Fruit fly (Drosophila melanogaster) whole organism, prepupa: ENCODE measurements around the gene Acbp2.

ENCODE experiments used
- Blimp-1 ChIP-seq: fragments of 200-800 bp; sonication (Bioruptor generic); optimal IDR thresholded peaks from 3 replicates; lab custom pipeline; 2017; ENCODE audit warnings: missing biosample characterization, missing genetic modification characterization, mild to moderate bottlenecking, moderate library complexity, missing genetic modification reagents
- CG10631 ChIP-seq: fragments of 200-800 bp; sonication (Bioruptor generic); optimal IDR thresholded peaks from 2 replicates; lab custom pipeline; 2016; ENCODE audit warnings: missing biosample characterization, missing genetic modification characterization
- CG10669 ChIP-seq: fragments of 200-800 bp; sonication (Bioruptor generic); optimal IDR thresholded peaks from 3 replicates; lab custom pipeline; 2018; ENCODE audit warnings: missing biosample characterization, mild to moderate bottlenecking, missing genetic modification characterization, moderate library complexity
- CG11762 ChIP-seq: fragments of 200-800 bp; sonication (Bioruptor generic); optimal IDR thresholded peaks from 3 replicates; lab custom pipeline; 2016; ENCODE audit warnings: missing biosample characterization, missing genetic modification characterization; ENCODE audit not compliant: insufficient read depth
- CG11902 ChIP-seq: fragments of 200-800 bp; sonication (Bioruptor generic); optimal IDR thresholded peaks from 3 replicates; lab custom pipeline; 2016; ENCODE audit warnings: missing biosample characterization, missing genetic modification characterization
- CG1621 ChIP-seq: fragments of 200-800 bp; sonication (Bioruptor generic); optimal IDR thresholded peaks from 3 replicates; lab custom pipeline; 2018; ENCODE audit warnings: missing biosample characterization, mild to moderate bottlenecking, missing genetic modification characterization
- CG16779 ChIP-seq: fragments of 200-800 bp; sonication (Bioruptor generic); optimal IDR thresholded peaks from 3 replicates; lab custom pipeline; 2017; ENCODE audit warnings: missing biosample characterization, mild to moderate bottlenecking, missing genetic modification characterization
- CG31627 ChIP-seq: fragments of 200-800 bp; sonication (Bioruptor generic); optimal IDR thresholded peaks from 3 replicates; lab custom pipeline; 2016; ENCODE audit warnings: missing biosample characterization, missing genetic modification characterization
- CG34406 ChIP-seq: fragments of 200-800 bp; sonication (Bioruptor generic); optimal IDR thresholded peaks from 3 replicates; lab custom pipeline; 2016; ENCODE audit warnings: missing biosample characterization, missing genetic modification characterization
- CG3919 ChIP-seq: fragments of 200-800 bp; sonication (Bioruptor generic); optimal IDR thresholded peaks from 3 replicates; lab custom pipeline; 2016; ENCODE audit warnings: missing biosample characterization, missing genetic modification characterization
- CG4318 ChIP-seq: fragments of 200-800 bp; sonication (Bioruptor generic); optimal IDR thresholded peaks from 3 replicates; lab custom pipeline; 2017; ENCODE audit warnings: missing biosample characterization, mild to moderate bottlenecking, missing genetic modification characterization
- CG6163 ChIP-seq: fragments of 200-800 bp; sonication (Bioruptor generic); IDR thresholded peaks from 3 replicates; pipeline ENCODE4 v1.3.6; 2022; ENCODE audit warnings: missing biosample characterization, missing genetic modification characterization
- CG6792 ChIP-seq: fragments of 200-800 bp; sonication (Bioruptor generic); optimal IDR thresholded peaks from 3 replicates; lab custom pipeline; 2016; ENCODE audit warnings: missing biosample characterization, missing genetic modification characterization
- CG6808 ChIP-seq: fragments of 200-800 bp; sonication (Bioruptor generic); optimal IDR thresholded peaks from 3 replicates; lab custom pipeline; 2017; ENCODE audit warnings: missing biosample characterization, missing genetic modification characterization, mild to moderate bottlenecking, moderate library complexity, missing genetic modification reagents
- CG6854 ChIP-seq: fragments of 200-800 bp; sonication (Bioruptor generic); optimal IDR thresholded peaks from 2 replicates; lab custom pipeline; 2017; ENCODE audit warnings: missing biosample characterization, mild to moderate bottlenecking, missing genetic modification characterization
- CG7368 ChIP-seq: fragments of 200-800 bp; sonication (Bioruptor generic); optimal IDR thresholded peaks from 3 replicates; lab custom pipeline; 2016; ENCODE audit warnings: missing biosample characterization, missing genetic modification characterization
- CG8119 ChIP-seq: fragments of 200-800 bp; sonication (Bioruptor generic); IDR thresholded peaks from 3 replicates; pipeline ENCODE4 v1.3.6; 2022; ENCODE audit warnings: missing biosample characterization, missing genetic modification characterization
- CG8319 ChIP-seq: fragments of 200-800 bp; sonication (Bioruptor generic); optimal IDR thresholded peaks from 3 replicates; lab custom pipeline; 2016; ENCODE audit warnings: missing biosample characterization, missing genetic modification characterization
- CG9139 ChIP-seq: fragments of 200-800 bp; sonication (Bioruptor generic); optimal IDR thresholded peaks from 3 replicates; lab custom pipeline; 2017; ENCODE audit warnings: missing biosample characterization, mild to moderate bottlenecking, missing genetic modification characterization
- Eip75B ChIP-seq: fragments of 200-800 bp; sonication (Bioruptor generic); optimal IDR thresholded peaks from 3 replicates; lab custom pipeline; 2016; ENCODE audit warnings: missing biosample characterization, missing genetic modification characterization
- Eip93F ChIP-seq: fragments of 200-800 bp; sonication (Bioruptor generic); optimal IDR thresholded peaks from 2 replicates; lab custom pipeline; 2016; ENCODE audit warnings: missing biosample characterization, mild to moderate bottlenecking, missing genetic modification characterization
- Ets21C ChIP-seq: fragments of 200-800 bp; sonication (Bioruptor generic); optimal IDR thresholded peaks from 3 replicates; lab custom pipeline; 2016; ENCODE audit warnings: missing biosample characterization, missing genetic modification characterization
- Ets96B ChIP-seq: fragments of 200-800 bp; optimal IDR thresholded peaks from 2 replicates; lab custom pipeline; 2019; ENCODE audit warnings: missing biosample characterization, mild to moderate bottlenecking, missing genetic modification characterization, moderate library complexity
- Gug ChIP-seq: fragments of 200-800 bp; sonication (Bioruptor generic); IDR thresholded peaks from 2 replicates; pipeline ENCODE4 v1.3.6; 2022; ENCODE audit warnings: missing biosample characterization, missing genetic modification characterization
- Hr38 ChIP-seq: sonication (Bioruptor generic); optimal IDR thresholded peaks from 2 replicates; lab custom pipeline; 2016; ENCODE audit warnings: missing biosample characterization, missing genetic modification characterization
- Hr4 ChIP-seq: fragments of 200-800 bp; sonication (Bioruptor generic); optimal IDR thresholded peaks from 3 replicates; lab custom pipeline; 2016; ENCODE audit warnings: missing biosample characterization, missing genetic modification characterization
- Lpt ChIP-seq: fragments of 200-800 bp; sonication (Bioruptor generic); optimal IDR thresholded peaks from 3 replicates; lab custom pipeline; 2016; ENCODE audit warnings: missing biosample characterization, missing genetic modification characterization
- Met ChIP-seq: fragments of 200-800 bp; sonication (Bioruptor generic); optimal IDR thresholded peaks from 3 replicates; lab custom pipeline; 2016; ENCODE audit warnings: missing biosample characterization, missing genetic modification characterization
- OdsH ChIP-seq: fragments of 200-800 bp; sonication (Bioruptor generic); optimal IDR thresholded peaks from 3 replicates; lab custom pipeline; 2016; ENCODE audit warnings: missing biosample characterization, missing genetic modification characterization
- Sox102F ChIP-seq: fragments of 200-800 bp; sonication (Bioruptor generic); optimal IDR thresholded peaks from 2 replicates; lab custom pipeline; 2016; ENCODE audit warnings: missing biosample characterization, mild to moderate bottlenecking, missing genetic modification characterization
- Sox15 ChIP-seq: fragments of 200-800 bp; sonication (Bioruptor generic); optimal IDR thresholded peaks from 3 replicates; lab custom pipeline; 2016; ENCODE audit warnings: missing biosample characterization, missing genetic modification characterization
- achi ChIP-seq: fragments of 200-800 bp; sonication (Bioruptor generic); optimal IDR thresholded peaks from 3 replicates; lab custom pipeline; 2016; ENCODE audit warnings: missing biosample characterization, missing genetic modification characterization
- cyc ChIP-seq: fragments of 200-800 bp; sonication (Bioruptor generic); optimal IDR thresholded peaks from 3 replicates; lab custom pipeline; 2016; ENCODE audit warnings: missing biosample characterization, missing genetic modification characterization
- dsx ChIP-seq: fragments of 200-800 bp; optimal IDR thresholded peaks from 3 replicates; lab custom pipeline; 2019; ENCODE audit warnings: missing biosample characterization, mild to moderate bottlenecking, missing genetic modification characterization, moderate library complexity; ENCODE audit not compliant: poor library complexity, severe bottlenecking
- eg ChIP-seq: fragments of 200-800 bp; sonication (Bioruptor generic); IDR thresholded peaks from 3 replicates; pipeline ENCODE4 v1.3.6; 2022; ENCODE audit warnings: missing biosample characterization, missing genetic modification characterization
- esn ChIP-seq: fragments of 200-800 bp; sonication (Bioruptor generic); optimal IDR thresholded peaks from 2 replicates; lab custom pipeline; 2016; ENCODE audit warnings: missing biosample characterization, mild to moderate bottlenecking, missing genetic modification characterization, moderate library complexity
- fd59A ChIP-seq: fragments of 200-800 bp; sonication (Bioruptor generic); optimal IDR thresholded peaks from 2 replicates; lab custom pipeline; 2017; ENCODE audit warnings: missing biosample characterization, mild to moderate bottlenecking, missing genetic modification characterization, missing genetic modification reagents
- fd85E ChIP-seq: fragments of 200-800 bp; sonication (Bioruptor generic); optimal IDR thresholded peaks from 3 replicates; lab custom pipeline; 2016; ENCODE audit warnings: missing biosample characterization, missing genetic modification characterization
- fkh ChIP-seq: fragments of 200-800 bp; sonication (Bioruptor generic); optimal IDR thresholded peaks from 3 replicates; lab custom pipeline; 2017; ENCODE audit warnings: missing biosample characterization, mild to moderate bottlenecking, missing genetic modification characterization, moderate library complexity
- lz ChIP-seq: fragments of 200-800 bp; sonication (Bioruptor generic); optimal IDR thresholded peaks from 3 replicates; lab custom pipeline; 2016; ENCODE audit warnings: missing biosample characterization, missing genetic modification characterization
- net ChIP-seq: fragments of 200-800 bp; sonication (Bioruptor generic); optimal IDR thresholded peaks from 3 replicates; lab custom pipeline; 2016; ENCODE audit warnings: missing biosample characterization, missing genetic modification characterization
- pdm3 ChIP-seq: fragments of 200-800 bp; sonication (Bioruptor generic); optimal IDR thresholded peaks from 3 replicates; lab custom pipeline; 2016; ENCODE audit warnings: missing biosample characterization, missing genetic modification characterization
- salr ChIP-seq, 2 experiments: fragments of 200-800 bp; sonication (Bioruptor generic); optimal IDR thresholded peaks; 3 replicates each; lab custom pipeline; 2016 to 2018; ENCODE audit warnings: missing biosample characterization in 2 of 2, missing genetic modification characterization in 2 of 2, mild to moderate bottlenecking in 1 of 2
- spab ChIP-seq: fragments of 200-800 bp; sonication (Bioruptor generic); optimal IDR thresholded peaks from 2 replicates; lab custom pipeline; 2017; ENCODE audit warnings: missing biosample characterization, mild to moderate bottlenecking, missing genetic modification characterization, missing genetic modification reagents
- topi ChIP-seq: fragments of 200-800 bp; sonication (Bioruptor generic); optimal IDR thresholded peaks from 3 replicates; lab custom pipeline; 2016; ENCODE audit warnings: missing biosample characterization, missing genetic modification characterization

Acbp2 gene

DNA sequence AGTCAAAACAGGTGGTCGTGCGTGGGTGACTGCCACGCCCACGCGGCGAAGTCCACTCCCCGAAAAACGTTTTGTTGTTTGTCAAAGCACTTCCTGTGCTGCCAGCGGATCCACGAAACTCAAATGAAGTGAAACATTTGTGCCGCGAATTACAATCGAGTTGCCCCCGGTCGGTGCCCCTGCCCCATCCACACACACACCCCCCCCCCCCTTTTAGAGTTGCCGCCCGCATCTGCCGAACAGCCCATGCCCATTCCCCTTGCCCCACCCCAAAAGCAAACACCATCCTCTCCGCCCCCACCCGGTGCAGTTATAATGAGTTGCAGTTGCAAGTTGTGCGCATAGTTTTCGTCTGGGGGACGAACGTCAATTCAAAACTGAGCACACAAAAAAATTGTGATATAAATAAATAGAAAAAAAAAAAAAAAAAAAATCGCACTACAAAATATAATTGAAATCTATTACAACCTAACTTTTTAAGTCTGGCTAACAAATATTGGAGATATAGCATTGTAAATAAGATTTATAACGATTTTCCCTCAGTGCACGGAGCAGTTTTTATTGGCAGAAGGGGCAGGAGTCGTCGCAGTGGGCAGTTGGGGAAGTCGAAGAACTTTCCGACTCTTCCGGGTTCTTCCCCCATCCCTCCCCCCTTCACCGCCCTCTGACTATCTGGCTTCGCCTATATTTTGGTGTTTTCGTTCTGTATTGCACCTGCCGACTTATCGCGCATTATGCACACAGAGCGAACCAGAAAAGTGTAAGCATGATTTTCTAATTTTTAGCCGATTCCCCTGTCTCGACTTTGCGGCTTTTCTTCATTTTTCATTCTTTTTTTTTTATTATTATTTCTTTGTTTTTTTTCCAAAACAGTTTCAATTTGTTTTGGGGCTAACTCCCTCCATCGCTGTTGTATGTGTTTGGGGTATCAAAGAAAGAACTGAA lies 20.1 kb downstream of the Acbp2 start (continued):
- TF ChIP-seq net (GFP tag; lab: Kevin White, UChicago), result peak; percentile 59
- peak; percentile 69 for TF ChIP-seq achi (GFP tag; lab: Kevin White, UChicago)
- TF ChIP-seq Gug, result peak; percentile 73
- TF ChIP-seq OdsH (GFP tag; lab: Kevin White, UChicago), result peak; percentile 73
- peak; percentile 70 for TF ChIP-seq pdm3 (GFP tag; lab: Kevin White, UChicago)
- peak; percentile 85 for TF ChIP-seq Hr4
- TF ChIP-seq Eip75B (GFP tag; lab: Kevin White, UChicago), result no peak
- TF ChIP-seq esn (GFP tag; lab: Kevin White, UChicago), result no peak
- TF ChIP-seq CG6163 (GFP tag; lab: Robert Waterston, UW), result peak; percentile 82

DNA sequence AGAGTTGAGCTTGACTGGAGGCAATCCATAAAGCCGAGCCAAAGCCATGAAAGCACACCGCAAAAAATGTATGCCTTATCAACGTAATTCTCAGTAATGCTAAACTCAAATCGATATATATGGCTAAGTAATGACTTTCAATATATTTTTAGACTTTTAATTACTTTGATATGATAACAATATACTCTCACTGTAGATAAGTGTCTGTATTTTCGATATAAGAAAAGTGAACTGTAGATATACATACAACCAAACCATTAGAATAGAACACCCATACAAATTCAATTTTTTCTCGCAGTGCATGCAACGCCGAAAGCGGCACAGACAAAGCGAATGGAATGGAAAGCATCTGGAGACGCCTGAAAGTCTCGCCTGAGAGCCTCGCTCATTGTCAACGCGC lies 22.0 kb downstream of the Acbp2 start:
- TF ChIP-seq OdsH (GFP tag; lab: Kevin White, UChicago) (peak; percentile 76), CG9139 (GFP tag; lab: Kevin White, UChicago) (peak; percentile 36), CG6808 (GFP tag; lab: Kevin White, UChicago) (peak; percentile 72), CG10631 (GFP tag; lab: Kevin White, UChicago) (peak; percentile 73), CG6163 (GFP tag; lab: Robert Waterston, UW) (peak; percentile 62; the same call in 1 of the 3 replicates), lz (peak; percentile 58), CG10669 (peak; percentile 80), salr (GFP tag; optimal IDR thresholded peaks at IDR 0.05; lab: Kevin White, UChicago) (peak; percentile 57 to 65), CG34406 (GFP tag; lab: Kevin White, UChicago) (peak; percentile 73), Ets96B (peak; percentile 77), Eip75B (GFP tag; lab: Kevin White, UChicago) (peak; percentile 79), CG8119 (GFP tag; lab: Robert Waterston, UW) (peak; percentile 81), CG6792 (GFP tag; lab: Kevin White, UChicago) (peak; percentile 68), Ets21C (GFP tag; lab: Kevin White, UChicago) (peak; percentile 33), dsx (GFP tag; lab: Kevin White, UChicago) (peak; percentile 74), Lpt (GFP tag; lab: Kevin White, UChicago) (peak; percentile 44), CG1621 (tag; lab: Kevin White, UChicago) (peak; percentile 57), CG6854 (GFP tag; lab: Kevin White, UChicago) (peak; percentile 11), esn (GFP tag; lab: Kevin White, UChicago) (peak; percentile 78), fd85E (GFP tag; lab: Kevin White, UChicago) (no peak), CG31627 (peak; percentile 67), Met (peak; percentile 74), Blimp-1 (GFP tag; lab: Kevin White, UChicago) (peak; percentile 10), CG7368 (GFP tag; lab: Kevin White, UChicago) (peak; percentile 70), spab (GFP tag; lab: Kevin White, UChicago) (peak; percentile 76), Sox102F (GFP tag; lab: Kevin White, UChicago) (peak; percentile 59), fd59A (peak; percentile 64), Hr38 (GFP tag; lab: Kevin White, UChicago) (no peak), cyc (GFP tag; lab: Kevin White, UChicago) (peak; percentile 63), Sox15 (GFP tag; lab: Kevin White, UChicago) (peak; percentile 48), CG4318 (peak; percentile 76), pdm3 (GFP tag; lab: Kevin White, UChicago) (peak; percentile 74), CG16779 (tag; lab: Kevin White, UChicago) (peak; percentile 39), CG3919 (GFP tag; lab: Kevin White, UChicago) (peak; percentile 79), Hr4 (peak; percentile 82), CG11902 (GFP tag; lab: Kevin White, UChicago) (peak; percentile 57), topi (peak; percentile 72), Eip93F (GFP tag; lab: Kevin White, UChicago) (no peak), eg (GFP tag; lab: Robert Waterston, UW) (peak; percentile 49; the same call in 1 of the 3 replicates), achi (GFP tag; lab: Kevin White, UChicago) (peak; percentile 74), CG11762 (GFP tag; lab: Kevin White, UChicago) (peak; percentile 74), CG8319 (GFP tag; lab: Kevin White, UChicago) (peak; percentile 24), net (GFP tag; lab: Kevin White, UChicago) (peak; percentile 73), fkh (GFP tag; lab: Kevin White, UChicago) (no peak)
